Worm (Caenorhabditis elegans): ENCODE results near the gene F26G1.3.

ce11 chrII:4748374-4748773 is 10.2 kb upstream of the F26G1.3 start:
- no peak for TF ChIP-seq ceh-36 (tag; optimal IDR thresholded peaks at IDR 0.05)
- no peak for TF ChIP-seq ets-7 (tag; optimal IDR thresholded peaks at IDR 0.05)
- no peak for TF ChIP-seq ama-1 (optimal IDR thresholded peaks at IDR 0.05)
- no peak for TF ChIP-seq tra-4 (tag; optimal IDR thresholded peaks at IDR 0.05)
- no peak for TF ChIP-seq hnd-1 (tag; optimal IDR thresholded peaks at IDR 0.05)
